Worm (Caenorhabditis elegans) whole organism, L1 larva: Measurements from ENCODE around the gene F20C5.7.

Source experiments
- C34B4.2 ChIP-seq: sonication (generic microtip); optimal IDR thresholded peaks from 2 replicates; lab custom pipeline; 2017; ENCODE audit warnings: mild to moderate bottlenecking, missing genetic modification characterization, missing compliant biosample characterization
- F16B12.6 ChIP-seq: fragments of 150-350 bp; optimal IDR thresholded peaks from 2 replicates; lab custom pipeline; 2014; ENCODE audit warnings: missing biosample characterization, missing genetic modification characterization
- aha-1 ChIP-seq: fragments of 150-350 bp; optimal IDR thresholded peaks from 2 replicates; lab custom pipeline; 2014; ENCODE audit warnings: missing biosample characterization, missing genetic modification characterization
- alr-1 ChIP-seq: fragments of 200-800 bp; sonication (Bioruptor generic); optimal IDR thresholded peaks from 2 replicates; lab custom pipeline; 2018; ENCODE audit warnings: borderline replicate concordance, mild to moderate bottlenecking, missing genetic modification characterization, missing compliant biosample characterization
- aly-2 ChIP-seq: fragments of 150-350 bp; optimal IDR thresholded peaks from 2 replicates; lab custom pipeline; 2014; ENCODE audit warnings: missing biosample characterization, missing genetic modification characterization
- ama-1 ChIP-seq: fragments of 150-350 bp; optimal IDR thresholded peaks from 2 replicates; lab custom pipeline; 2014
- blmp-1 ChIP-seq: fragments of 150-350 bp; optimal IDR thresholded peaks from 2 replicates; lab custom pipeline; 2014; ENCODE audit warnings: missing biosample characterization, missing genetic modification characterization
- ceh-63 ChIP-seq: fragments of 200-800 bp; sonication (Bioruptor generic); optimal IDR thresholded peaks from 2 replicates; lab custom pipeline; 2018; ENCODE audit warnings: mild to moderate bottlenecking, missing genetic modification characterization, missing compliant biosample characterization
- ceh-8 ChIP-seq: fragments of 200-800 bp; sonication (Bioruptor generic); optimal IDR thresholded peaks from 2 replicates; lab custom pipeline; 2018; ENCODE audit warnings: mild to moderate bottlenecking, missing genetic modification characterization, moderate library complexity, missing compliant biosample characterization
- ceh-88 ChIP-seq: fragments of 200-800 bp; sonication (Bioruptor generic); IDR thresholded peaks from 2 replicates; pipeline ENCODE4 v1.3.6; 2022; ENCODE audit warnings: missing genetic modification characterization, missing compliant biosample characterization
- ceh-90 ChIP-seq: sonication (generic microtip); optimal IDR thresholded peaks from 2 replicates; lab custom pipeline; 2016; ENCODE audit warnings: missing genetic modification characterization, missing compliant biosample characterization
- efl-1 ChIP-seq, 4 experiments: fragments of 150-350 bp; optimal IDR thresholded peaks in 3 of 4; peaks in 1 of 4; 1 replicate in 1 of 4; 2 replicates in 3 of 4; lab custom pipeline; 2014; ENCODE audit warnings: missing biosample characterization in 2 of 4, missing genetic modification characterization in 2 of 4, missing genetic modification reagents in 2 of 4
- efl-3 ChIP-seq: fragments of 200-800 bp; sonication (Bioruptor generic); optimal IDR thresholded peaks from 2 replicates; lab custom pipeline; 2018; ENCODE audit warnings: mild to moderate bottlenecking, missing genetic modification characterization, missing compliant biosample characterization
- egl-13 ChIP-seq: sonication (generic microtip); optimal IDR thresholded peaks from 2 replicates; lab custom pipeline; 2016; ENCODE audit warnings: missing genotype, missing genetic modification reagents, missing genetic modification characterization, missing compliant biosample characterization
- egl-27 ChIP-seq, 2 experiments: fragments of 150-350 bp in 1 of 2; sonication (generic microtip); optimal IDR thresholded peaks; 3 replicates each; lab custom pipeline; 2017 to 2018; ENCODE audit warnings: missing biosample characterization in 2 of 2, missing genetic modification characterization in 2 of 2, missing genetic modification reagents in 2 of 2
- elt-3 ChIP-seq, 6 experiments: fragments of 150-350 bp in 1 of 6; sonication (generic microtip); optimal IDR thresholded peaks; 2 replicates each; lab custom pipeline; 2017 to 2018; ENCODE audit warnings: missing biosample characterization in 6 of 6, missing genetic modification characterization in 6 of 6, inconsistent platforms in 1 of 6
- fkh-10 ChIP-seq: sonication (generic microtip); optimal IDR thresholded peaks from 2 replicates; lab custom pipeline; 2017; ENCODE audit warnings: missing biosample characterization, missing genetic modification reagents, missing genetic modification characterization
- fos-1 ChIP-seq: fragments of 150-350 bp; optimal IDR thresholded peaks from 2 replicates; lab custom pipeline; 2014; ENCODE audit warnings: missing biosample characterization, missing genetic modification characterization
- grh-1 ChIP-seq: fragments of 200-800 bp; sonication (Bioruptor generic); IDR thresholded peaks from 2 replicates; pipeline ENCODE4 v1.3.6; 2022; ENCODE audit warnings: missing genetic modification reagents, missing genetic modification characterization, missing compliant biosample characterization
- hlh-4 ChIP-seq: sonication (generic microtip); optimal IDR thresholded peaks from 2 replicates; lab custom pipeline; 2016; ENCODE audit warnings: mild to moderate bottlenecking, missing genetic modification characterization, missing compliant biosample characterization
- hpl-2 ChIP-seq: fragments of 150-350 bp; optimal IDR thresholded peaks from 2 replicates; lab custom pipeline; 2014; ENCODE audit warnings: missing biosample characterization, missing genetic modification reagents, missing genetic modification characterization
- jun-1 ChIP-seq: fragments of 150-350 bp; optimal IDR thresholded peaks from 2 replicates; lab custom pipeline; 2014; ENCODE audit warnings: missing biosample characterization, missing genetic modification reagents, missing genetic modification characterization
- lin-13 ChIP-seq: fragments of 150-350 bp; optimal IDR thresholded peaks from 2 replicates; lab custom pipeline; 2014; ENCODE audit warnings: missing biosample characterization, missing genetic modification reagents, missing genetic modification characterization
- lin-14 ChIP-seq: fragments of 200-800 bp; sonication (Bioruptor generic); optimal IDR thresholded peaks from 2 replicates; lab custom pipeline; 2018; ENCODE audit warnings: mild to moderate bottlenecking, missing genetic modification characterization, moderate library complexity, missing compliant biosample characterization
- lin-15B ChIP-seq: fragments of 150-350 bp; sonication (generic microtip); optimal IDR thresholded peaks from 3 replicates; lab custom pipeline; 2014; ENCODE audit warnings: missing biosample characterization, missing genetic modification characterization
- lin-35 ChIP-seq, 2 experiments: fragments of 150-350 bp; optimal IDR thresholded peaks; 2 replicates each; lab custom pipeline; 2014; ENCODE audit warnings: missing biosample characterization in 2 of 2, missing genetic modification characterization in 2 of 2, missing genetic modification reagents in 2 of 2
- lsy-2 ChIP-seq, 2 experiments: fragments of 150-350 bp; optimal IDR thresholded peaks; 2 replicates each; lab custom pipeline; 2014; ENCODE audit warnings: missing biosample characterization in 2 of 2, missing genetic modification characterization in 2 of 2
- mab-9 ChIP-seq: fragments of 200-800 bp; sonication (Bioruptor generic); IDR thresholded peaks from 2 replicates; pipeline ENCODE4 v1.3.6; 2022; ENCODE audit warnings: missing genetic modification reagents, missing genetic modification characterization, missing compliant biosample characterization
- mdl-1 ChIP-seq, 2 experiments: fragments of 150-350 bp; optimal IDR thresholded peaks; 2 replicates each; lab custom pipeline; 2014 to 2017; ENCODE audit warnings: missing biosample characterization in 2 of 2, missing genetic modification characterization in 2 of 2, inconsistent platforms in 1 of 2
- mef-2 ChIP-seq: fragments of 150-350 bp; optimal IDR thresholded peaks from 2 replicates; lab custom pipeline; 2014; ENCODE audit warnings: missing biosample characterization, missing genetic modification characterization
- mep-1 ChIP-seq: fragments of 150-350 bp; optimal IDR thresholded peaks from 2 replicates; lab custom pipeline; 2014; ENCODE audit warnings: missing biosample characterization, missing genetic modification characterization
- nhr-12 ChIP-seq: sonication (generic microtip); optimal IDR thresholded peaks from 2 replicates; lab custom pipeline; 2017; ENCODE audit warnings: missing biosample characterization, missing genetic modification characterization
- nhr-19 ChIP-seq: fragments of 200-800 bp; sonication (Bioruptor generic); conservative IDR thresholded peaks from 2 replicates; pipeline ENCODE4 v1.3.6; 2022; ENCODE audit warnings: missing genetic modification characterization, missing compliant biosample characterization
- nhr-20 ChIP-seq: sonication (generic microtip); optimal IDR thresholded peaks from 2 replicates; lab custom pipeline; 2016; ENCODE audit warnings: mild to moderate bottlenecking, missing genetic modification characterization, missing compliant biosample characterization
- nhr-237 ChIP-seq: fragments of 150-350 bp; optimal IDR thresholded peaks from 2 replicates; lab custom pipeline; 2014; ENCODE audit warnings: missing biosample characterization, missing genetic modification characterization
- nhr-71 ChIP-seq: sonication (generic microtip); optimal IDR thresholded peaks from 2 replicates; lab custom pipeline; 2016; ENCODE audit warnings: mild to moderate bottlenecking, missing genetic modification characterization, moderate library complexity, missing compliant biosample characterization
- nhr-77 ChIP-seq: fragments of 150-350 bp; optimal IDR thresholded peaks from 2 replicates; lab custom pipeline; 2014; ENCODE audit warnings: missing biosample characterization, missing genetic modification characterization
- nhr-84 ChIP-seq: sonication (generic microtip); optimal IDR thresholded peaks from 2 replicates; lab custom pipeline; 2017; ENCODE audit warnings: missing biosample characterization, missing genetic modification characterization
- nhr-85 ChIP-seq: sonication (generic microtip); peaks from one replicate; lab custom pipeline; 2016; ENCODE audit warnings: missing genetic modification characterization, inconsistent platforms, missing compliant biosample characterization
- nhr-90 ChIP-seq: sonication (generic microtip); optimal IDR thresholded peaks from 2 replicates; lab custom pipeline; 2016; ENCODE audit warnings: mild to moderate bottlenecking, missing genetic modification characterization, missing compliant biosample characterization; ENCODE audit not compliant: poor library complexity
- rnt-1 ChIP-seq: sonication (generic microtip); optimal IDR thresholded peaks from 2 replicates; lab custom pipeline; 2016; ENCODE audit warnings: mild to moderate bottlenecking, missing genetic modification characterization, moderate library complexity, missing compliant biosample characterization
- skn-1 ChIP-seq: fragments of 150-350 bp; optimal IDR thresholded peaks from 2 replicates; lab custom pipeline; 2014; ENCODE audit warnings: missing biosample characterization, missing genetic modification characterization
- snu-23 ChIP-seq: sonication (generic microtip); optimal IDR thresholded peaks from 2 replicates; lab custom pipeline; 2016; ENCODE audit warnings: missing genetic modification characterization, missing compliant biosample characterization
- tbx-2 ChIP-seq: sonication (generic microtip); optimal IDR thresholded peaks from 2 replicates; lab custom pipeline; 2016; ENCODE audit warnings: missing genetic modification characterization, missing compliant biosample characterization
- tlp-1 ChIP-seq: fragments of 150-350 bp; optimal IDR thresholded peaks from 2 replicates; lab custom pipeline; 2014; ENCODE audit warnings: missing biosample characterization, missing genetic modification characterization
- unc-98 ChIP-seq: fragments of 200-800 bp; sonication (Bioruptor generic); IDR thresholded peaks from 2 replicates; pipeline ENCODE4 v1.3.6; 2022; ENCODE audit warnings: missing genetic modification characterization, missing compliant biosample characterization
- xbp-1 ChIP-seq: sonication (generic microtip); optimal IDR thresholded peaks from 2 replicates; lab custom pipeline; 2016; ENCODE audit warnings: missing genetic modification characterization, missing compliant biosample characterization
- zag-1 ChIP-seq: fragments of 150-350 bp; optimal IDR thresholded peaks from 2 replicates; lab custom pipeline; 2014; ENCODE audit warnings: missing biosample characterization, missing genetic modification characterization
- ztf-4 ChIP-seq: fragments of 150-350 bp; optimal IDR thresholded peaks from 2 replicates; lab custom pipeline; 2014; ENCODE audit warnings: missing biosample characterization, missing genetic modification characterization

F20C5.7 gene

DNA sequence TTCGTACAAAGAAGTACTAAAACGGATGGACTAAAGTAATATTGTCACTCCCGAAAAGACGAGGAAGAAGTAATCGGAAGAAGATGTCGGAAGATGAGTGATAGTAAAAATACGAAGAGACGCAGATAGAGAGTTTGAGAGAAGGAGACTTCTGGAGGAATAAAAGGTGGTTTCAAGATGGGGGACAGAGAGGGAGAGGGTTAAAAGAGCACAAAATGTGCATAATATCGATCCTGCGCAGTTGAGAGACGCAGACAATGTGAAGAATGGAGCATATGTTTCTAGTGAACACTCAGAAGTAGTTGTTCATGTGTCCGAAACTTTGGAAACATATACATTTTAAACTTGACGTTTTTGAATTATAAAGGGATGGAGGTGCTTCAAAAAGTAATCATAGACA lies 17.0 kb upstream of the F20C5.7 start (continued):
- TF ChIP-seq elt-3 (tag; optimal IDR thresholded peaks at IDR 0.05; lab: Kevin White, UChicago) = no peak

- no peak for TF ChIP-seq alr-1 (tag; lab: Kevin White, UChicago)
- no peak for TF ChIP-seq blmp-1 (tag; lab: Kevin White, UChicago)
- no peak for TF ChIP-seq ceh-63 (GFP tag; lab: Kevin White, UChicago)
- TF ChIP-seq nhr-19 (GFP tag; lab: Robert Waterston, UW) = no peak
- no peak for TF ChIP-seq hpl-2 (GFP tag; lab: Kevin White, UChicago)
- TF ChIP-seq mab-9 (GFP tag; lab: Robert Waterston, UW) = no peak
These were observed 16.4 kb upstream of the F20C5.7 start, which contains the start of the genes F20C5.11 and klp-11 for ce11 chrIV:8761896-8762295. Gene F20C5.11, minus strand, starts transcription at chrIV:8761996. Gene klp-11, minus strand, starts transcription at chrIV:8762066.

ce11 chrIV:8758620-8759019 lies 13.1 kb upstream of the F20C5.7 start:
- no peak for TF ChIP-seq alr-1 (tag; lab: Kevin White, UChicago)
- TF ChIP-seq tlp-1 (tag; lab: Kevin White, UChicago) = no peak
- no peak for TF ChIP-seq grh-1
- no peak for TF ChIP-seq egl-13 (tag; lab: Kevin White, UChicago)
- no peak for TF ChIP-seq mdl-1 (tag; optimal IDR thresholded peaks at IDR 0.05; lab: Kevin White, UChicago)
- TF ChIP-seq mep-1 (tag; lab: Kevin White, UChicago) = peak; percentile 5
- no peak for TF ChIP-seq F16B12.6 (tag; lab: Kevin White, UChicago)
- no peak for TF ChIP-seq nhr-77 (tag; lab: Kevin White, UChicago)
- TF ChIP-seq ceh-8 (GFP tag; lab: Kevin White, UChicago) = no peak
- peak; percentile 38 to 50 for TF ChIP-seq efl-1 (optimal IDR thresholded peaks at IDR 0.05; lab: Kevin White, UChicago)
- peak in 1 of 2 experiments; percentile 13 for TF ChIP-seq efl-1 (GFP tag; optimal IDR thresholded peaks at IDR 0.05 in 1 of 2; lab: Kevin White, UChicago)
- TF ChIP-seq xbp-1 (tag; lab: Kevin White, UChicago) = peak; percentile 4
- no peak for TF ChIP-seq jun-1 (tag; lab: Kevin White, UChicago)
- TF ChIP-seq nhr-237 (tag; lab: Kevin White, UChicago) = no peak
- TF ChIP-seq aly-2 (tag; lab: Kevin White, UChicago) = no peak
- no peak for TF ChIP-seq hlh-4
- no peak for TF ChIP-seq nhr-85 (tag; lab: Kevin White, UChicago)
- TF ChIP-seq fkh-10 (GFP tag; lab: Kevin White, UChicago) = peak; percentile 40
- TF ChIP-seq lin-13 (GFP tag; lab: Kevin White, UChicago) = no peak
- TF ChIP-seq ama-1 (lab: Kevin White, UChicago) = no peak
- TF ChIP-seq ceh-90 = no peak
- TF ChIP-seq efl-3 = no peak
- TF ChIP-seq aha-1 (tag; lab: Kevin White, UChicago) = no peak
- no peak for TF ChIP-seq lin-15B (tag; lab: Kevin White, UChicago)
- TF ChIP-seq mab-9 (GFP tag; lab: Robert Waterston, UW) = no peak
- no peak for TF ChIP-seq nhr-12 (tag; lab: Kevin White, UChicago)
- TF ChIP-seq egl-27 (tag; optimal IDR thresholded peaks at IDR 0.05; lab: Kevin White, UChicago) = no peak
- TF ChIP-seq unc-98 (GFP tag; lab: Robert Waterston, UW) = no peak
- peak; percentile 21 for TF ChIP-seq snu-23 (GFP tag; lab: Kevin White, UChicago)
- no peak for TF ChIP-seq nhr-20
- TF ChIP-seq ztf-4 (tag; lab: Kevin White, UChicago) = no peak
- TF ChIP-seq tbx-2 = no peak
- TF ChIP-seq skn-1 (tag; lab: Kevin White, UChicago) = peak; percentile 17
- no peak for TF ChIP-seq mef-2 (tag; lab: Kevin White, UChicago)
- TF ChIP-seq lin-35 (GFP tag; optimal IDR thresholded peaks at IDR 0.05; lab: Kevin White, UChicago) = peak in 1 of 2 experiments; percentile 43
- no peak for TF ChIP-seq C34B4.2 (tag; lab: Kevin White, UChicago)
- peak; percentile 56 for TF ChIP-seq nhr-71 (tag; lab: Kevin White, UChicago)
- no peak for TF ChIP-seq nhr-90 (tag; lab: Kevin White, UChicago)
- no peak for TF ChIP-seq fos-1 (tag; lab: Kevin White, UChicago)
- no peak for TF ChIP-seq ceh-88 (GFP tag; lab: Robert Waterston, UW)
- TF ChIP-seq zag-1 (tag; lab: Kevin White, UChicago) = no peak
- peak; percentile 34 for TF ChIP-seq rnt-1 (tag; lab: Kevin White, UChicago)
- TF ChIP-seq lin-14 = peak; percentile 84
- TF ChIP-seq lsy-2 (tag; optimal IDR thresholded peaks at IDR 0.05; lab: Kevin White, UChicago) = peak; percentile 4 to 50
- no peak for TF ChIP-seq hpl-2 (GFP tag; lab: Kevin White, UChicago)
- TF ChIP-seq nhr-84 (tag; lab: Kevin White, UChicago) = no peak
